Worm (Caenorhabditis elegans) whole organism, young adult: Measurements from ENCODE around the gene H04D03.4.
"Not testable (repeated sequence)": the region's sequence is repeated elsewhere in the genome, so short reads cannot be mapped to it uniquely, and the experiment has no call there.

ENCODE experiments used
- T07F8.4 ChIP-seq: sonication (generic microtip); optimal IDR thresholded peaks from 2 replicates; lab custom pipeline; 2016; ENCODE audit warnings: mild to moderate bottlenecking, missing genetic modification characterization, moderate library complexity, missing compliant biosample characterization
- ama-1 ChIP-seq, 3 experiments: fragments of 150-350 bp in 1 of 3; sonication (generic microtip) in 2 of 3; optimal IDR thresholded peaks; 2 replicates each; lab custom pipeline; 2014 to 2018; ENCODE audit warnings: missing biosample characterization in 2 of 3, missing genetic modification characterization in 2 of 3, missing genetic modification reagents in 2 of 3
- attf-6 ChIP-seq: fragments of 200-800 bp; sonication (Bioruptor generic); IDR thresholded peaks from 2 replicates; pipeline ENCODE4 v1.3.6; 2022; ENCODE audit warnings: missing genetic modification reagents, missing genetic modification characterization, missing compliant biosample characterization
- efl-1 ChIP-seq: fragments of 150-350 bp; optimal IDR thresholded peaks from 2 replicates; lab custom pipeline; 2014; ENCODE audit warnings: missing biosample characterization, missing genetic modification reagents, missing genetic modification characterization
- ets-4 ChIP-seq: fragments of 200-800 bp; sonication (Bioruptor generic); optimal IDR thresholded peaks from 2 replicates; lab custom pipeline; 2018; ENCODE audit warnings: mild to moderate bottlenecking, missing genetic modification characterization, missing compliant biosample characterization
- hlh-12 ChIP-seq: sonication (generic microtip); optimal IDR thresholded peaks from 2 replicates; lab custom pipeline; 2016; ENCODE audit warnings: missing genetic modification characterization, missing compliant biosample characterization
- let-526 ChIP-seq: fragments of 200-800 bp; sonication (Bioruptor generic); IDR thresholded peaks from 2 replicates; pipeline ENCODE4 v1.3.6; 2022; ENCODE audit warnings: missing genetic modification reagents, missing genetic modification characterization, missing compliant biosample characterization
- lin-35 ChIP-seq, 3 experiments: fragments of 150-350 bp in 2 of 3; sonication (generic microtip) in 1 of 3; optimal IDR thresholded peaks; 2 replicates each; lab custom pipeline; 2014 to 2018; ENCODE audit warnings: missing biosample characterization in 3 of 3, missing genetic modification characterization in 3 of 3, missing genetic modification reagents in 3 of 3
- madf-8 ChIP-seq: fragments of 200-800 bp; sonication (Bioruptor generic); conservative IDR thresholded peaks from 2 replicates; pipeline ENCODE4 v1.3.6; 2022; ENCODE audit warnings: missing genetic modification reagents, missing genetic modification characterization, missing compliant biosample characterization
- mes-4 ChIP-seq: sonication (generic microtip); optimal IDR thresholded peaks from 2 replicates; lab custom pipeline; 2016; ENCODE audit warnings: missing genotype, missing genetic modification characterization, missing compliant biosample characterization
- unc-62 ChIP-seq: fragments of 150-350 bp; optimal IDR thresholded peaks from 2 replicates; lab custom pipeline; 2014; ENCODE audit warnings: missing biosample characterization, missing genetic modification reagents, missing genetic modification characterization
- xnd-1 ChIP-seq: sonication (generic microtip); optimal IDR thresholded peaks from 2 replicates; lab custom pipeline; 2016; ENCODE audit warnings: missing genotype, missing genetic modification reagents, missing genetic modification characterization, missing compliant biosample characterization
- ztf-18 ChIP-seq: sonication (generic microtip); optimal IDR thresholded peaks from 2 replicates; lab custom pipeline; 2016; ENCODE audit warnings: missing genotype, mild to moderate bottlenecking, missing genetic modification characterization, missing compliant biosample characterization
- ztf-3 ChIP-seq: fragments of 200-800 bp; sonication (Bioruptor generic); optimal IDR thresholded peaks from 2 replicates; lab custom pipeline; 2018; ENCODE audit warnings: mild to moderate bottlenecking, missing genetic modification characterization, missing compliant biosample characterization

ce11 chrIII:10435938-10436842 lies 14.7 kb downstream of the H04D03.4 start, which contains the start of the genes smrd-1 and enu-3.1:
- TF ChIP-seq lin-35 (GFP tag; optimal IDR thresholded peaks at IDR 0.05; lab: Kevin White, UChicago), result peak in 1 of 3 experiments; percentile 64
- not testable (repeated sequence) for TF ChIP-seq mes-4 (tag; lab: Kevin White, UChicago); T07F8.4 (tag; lab: Kevin White, UChicago); hlh-12 (tag; lab: Kevin White, UChicago); attf-6 (GFP tag; lab: Robert Waterston, UW); ets-4 (GFP tag; lab: Kevin White, UChicago); ztf-3 (GFP tag; lab: Kevin White, UChicago); unc-62 (GFP tag; lab: Kevin White, UChicago); efl-1; ama-1 (optimal IDR thresholded peaks at IDR 0.05; lab: Kevin White, UChicago); ama-1 (GFP tag; optimal IDR thresholded peaks at IDR 0.05; lab: Kevin White, UChicago)
- peak; percentile 22 for TF ChIP-seq xnd-1 (tag; lab: Kevin White, UChicago)
- 0 out of 2 replicates have a peak, but pooled peaks have one; percentile 34 for TF ChIP-seq madf-8 (GFP tag; lab: Robert Waterston, UW)
- TF ChIP-seq ztf-18 (tag; lab: Kevin White, UChicago), result peak; percentile 65
- TF ChIP-seq let-526, result 0 out of 2 replicates have a peak, but pooled peaks have one; percentile 10
